Worm (Caenorhabditis elegans) whole organism, L1 larva: ENCODE data around the gene B0365.9.

Source experiments
- ama-1 ChIP-seq: fragments of 150-350 bp; optimal IDR thresholded peaks from 2 replicates; lab custom pipeline; 2014
- dpl-1 ChIP-seq, 3 experiments: fragments of 150-350 bp in 2 of 3; sonication (generic microtip) in 1 of 3; optimal IDR thresholded peaks; 2 replicates each; lab custom pipeline; 2014 to 2017; ENCODE audit warnings: missing biosample characterization in 3 of 3, missing genetic modification characterization in 3 of 3, missing genetic modification reagents in 3 of 3
- egl-27 ChIP-seq, 2 experiments: fragments of 150-350 bp in 1 of 2; sonication (generic microtip); optimal IDR thresholded peaks; 3 replicates each; lab custom pipeline; 2017 to 2018; ENCODE audit warnings: missing biosample characterization in 2 of 2, missing genetic modification characterization in 2 of 2, missing genetic modification reagents in 2 of 2
- fkh-10 ChIP-seq: sonication (generic microtip); optimal IDR thresholded peaks from 2 replicates; lab custom pipeline; 2017; ENCODE audit warnings: missing biosample characterization, missing genetic modification reagents, missing genetic modification characterization
- mdl-1 ChIP-seq, 2 experiments: fragments of 150-350 bp; optimal IDR thresholded peaks; 2 replicates each; lab custom pipeline; 2014 to 2017; ENCODE audit warnings: missing biosample characterization in 2 of 2, missing genetic modification characterization in 2 of 2, inconsistent platforms in 1 of 2
- nhr-85 ChIP-seq: sonication (generic microtip); peaks from one replicate; lab custom pipeline; 2016; ENCODE audit warnings: missing genetic modification characterization, inconsistent platforms, missing compliant biosample characterization
- rnt-1 ChIP-seq: sonication (generic microtip); optimal IDR thresholded peaks from 2 replicates; lab custom pipeline; 2016; ENCODE audit warnings: mild to moderate bottlenecking, missing genetic modification characterization, moderate library complexity, missing compliant biosample characterization
- snpc-4 ChIP-seq: fragments of 150-350 bp; optimal IDR thresholded peaks from 2 replicates; lab custom pipeline; 2014; ENCODE audit warnings: missing biosample characterization, missing genetic modification characterization
- sptf-1 ChIP-seq: fragments of 150-350 bp; optimal IDR thresholded peaks from 2 replicates; lab custom pipeline; 2014; ENCODE audit warnings: missing biosample characterization, missing genetic modification characterization
- ztf-11 ChIP-seq, 2 experiments: sonication (generic microtip); optimal IDR thresholded peaks; 2 replicates each; lab custom pipeline; 2016 to 2017; ENCODE audit warnings: missing genetic modification characterization in 2 of 2, missing biosample characterization in 1 of 2, missing compliant biosample characterization in 1 of 2

- TF ChIP-seq nhr-85 (tag; lab: Kevin White, UChicago) (no peak), dpl-1 (GFP tag; optimal IDR thresholded peaks at IDR 0.05; lab: Kevin White, UChicago) (no peak), mdl-1 (tag; optimal IDR thresholded peaks at IDR 0.05; lab: Kevin White, UChicago) (no peak), rnt-1 (tag; lab: Kevin White, UChicago) (peak; percentile 8), snpc-4 (tag; lab: Kevin White, UChicago) (no peak), sptf-1 (tag; lab: Kevin White, UChicago) (no peak), fkh-10 (GFP tag; lab: Kevin White, UChicago) (no peak), ama-1 (lab: Kevin White, UChicago) (no peak), egl-27 (tag; optimal IDR thresholded peaks at IDR 0.05; lab: Kevin White, UChicago) (no peak), ztf-11 (tag; optimal IDR thresholded peaks at IDR 0.05; lab: Kevin White, UChicago) (no peak)
These were observed 49.4 kb downstream of the B0365.9 start for ce11 chrV:13083751-13084672.
